Worm (Caenorhabditis elegans) whole organism, midembryonic: Measurements from ENCODE around the gene ppm-1.A.

Experiments
- T22C8.4 ChIP-seq: fragments of 200-800 bp; sonication (Bioruptor generic); IDR thresholded peaks from 2 replicates; pipeline ENCODE4 v1.3.6; 2022; ENCODE audit warnings: missing genetic modification characterization, missing compliant biosample characterization
- cog-1 ChIP-seq: sonication (generic microtip); optimal IDR thresholded peaks from 2 replicates; lab custom pipeline; 2016; ENCODE audit warnings: missing genetic modification characterization, missing compliant biosample characterization
- flt-1 ChIP-seq: fragments of 200-800 bp; sonication (Bioruptor generic); IDR thresholded peaks from 2 replicates; pipeline ENCODE4 v1.3.6; 2022; ENCODE audit warnings: missing genetic modification characterization, missing compliant biosample characterization
- klf-2 ChIP-seq: fragments of 200-800 bp; sonication (Bioruptor generic); conservative IDR thresholded peaks from 2 replicates; pipeline ENCODE4 v1.3.6; 2022; ENCODE audit warnings: missing genetic modification reagents, missing genetic modification characterization, missing compliant biosample characterization
- med-1 ChIP-seq: sonication (generic microtip); optimal IDR thresholded peaks from 2 replicates; lab custom pipeline; 2017; ENCODE audit warnings: missing genetic modification characterization, mild to moderate bottlenecking, missing compliant biosample characterization, antibody characterized with exemption, missing genetic modification reagents; ENCODE audit not compliant: insufficient read depth
- ref-1 ChIP-seq: fragments of 200-800 bp; sonication (Bioruptor generic); conservative IDR thresholded peaks from 2 replicates; pipeline ENCODE4 v1.3.6; 2022; ENCODE audit warnings: missing genetic modification reagents, missing genetic modification characterization, missing compliant biosample characterization
- tab-1 ChIP-seq: fragments of 200-800 bp; sonication (Bioruptor generic); IDR thresholded peaks from 2 replicates; pipeline ENCODE4 v1.3.6; 2022; ENCODE audit warnings: missing genetic modification characterization, missing compliant biosample characterization
- ztf-23 ChIP-seq: fragments of 200-800 bp; sonication (Bioruptor generic); IDR thresholded peaks from 2 replicates; pipeline ENCODE4 v1.3.6; 2022; ENCODE audit warnings: missing genetic modification reagents, missing genetic modification characterization, missing compliant biosample characterization
- ztf-29 ChIP-seq: fragments of 200-800 bp; sonication (Bioruptor generic); IDR thresholded peaks from 2 replicates; pipeline ENCODE4 v1.3.6; 2022; ENCODE audit warnings: missing genetic modification reagents, missing genetic modification characterization, missing compliant biosample characterization

ppm-1.A gene

DNA sequence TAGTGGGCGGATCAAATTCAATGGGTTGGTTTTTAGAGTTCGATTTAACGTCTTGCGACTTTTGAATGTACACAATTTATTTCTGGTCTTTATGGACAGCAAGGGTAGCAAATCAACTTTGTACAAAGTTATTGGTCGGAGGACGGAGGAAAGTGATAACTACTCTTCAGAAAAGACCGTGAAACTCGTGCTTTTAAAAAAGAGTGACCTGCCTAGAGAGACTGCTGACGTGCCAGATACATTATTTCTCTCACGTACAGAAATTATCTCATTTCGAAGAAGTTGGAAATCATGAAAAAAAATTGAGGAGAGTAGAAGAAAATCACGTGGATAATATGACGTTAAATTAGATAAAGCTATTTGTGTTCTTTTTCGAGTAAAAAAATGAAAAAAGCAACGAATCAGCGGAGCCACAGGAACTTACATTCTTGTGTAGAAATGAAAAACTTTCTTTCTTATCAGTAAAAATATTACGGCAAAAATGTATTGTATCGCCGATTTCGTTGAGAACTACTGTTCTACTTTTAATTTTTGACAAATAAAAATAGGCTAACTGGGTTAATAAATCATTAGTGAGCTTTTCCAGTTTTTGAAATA lies at the start of gene ppm-1.A:
ppm-1.A (minus strand) TSS at position 294 of the 597 bp plus-strand sequence.
- no peak for TF ChIP-seq klf-2 (GFP tag; lab: Robert Waterston, UW)
- TF ChIP-seq ztf-23 (GFP tag; lab: Robert Waterston, UW), result no peak
- no peak for TF ChIP-seq ref-1 (GFP tag; lab: Robert Waterston, UW)
- TF ChIP-seq med-1 (GFP tag; lab: Kevin White, UChicago), result no peak

DNA sequence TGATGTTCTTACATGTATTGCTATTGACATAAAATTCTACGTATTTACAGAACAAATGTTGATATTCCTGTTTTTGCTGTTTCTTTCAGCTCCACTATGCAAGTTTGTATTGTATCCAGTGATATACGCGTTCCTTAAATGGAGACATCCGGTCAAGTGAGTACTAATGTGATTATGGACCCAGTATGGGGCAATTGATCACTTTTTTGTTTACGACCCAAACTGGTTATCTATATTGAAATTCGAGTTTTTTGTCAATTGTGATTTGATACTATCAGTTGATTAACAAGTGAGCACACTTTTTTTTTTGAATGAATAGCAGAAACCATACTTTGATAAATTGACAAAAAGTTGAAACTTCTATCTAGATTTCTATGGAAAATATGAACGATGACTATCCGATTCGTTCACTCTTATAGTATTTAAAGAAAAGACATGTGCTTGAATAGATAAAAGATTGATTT lies 45.7 kb upstream of the ppm-1.A start, which contains the start of gene T21C9.6:
T21C9.6 (plus strand) TSS at position 51 of the 464 bp plus-strand sequence.
- no peak for TF ChIP-seq ztf-29 (GFP tag; lab: Robert Waterston, UW)
- TF ChIP-seq ref-1 (GFP tag; lab: Robert Waterston, UW), result no peak
- no peak for TF ChIP-seq med-1 (GFP tag; lab: Kevin White, UChicago)
- TF ChIP-seq cog-1 (tag; lab: Kevin White, UChicago), result no peak

DNA sequence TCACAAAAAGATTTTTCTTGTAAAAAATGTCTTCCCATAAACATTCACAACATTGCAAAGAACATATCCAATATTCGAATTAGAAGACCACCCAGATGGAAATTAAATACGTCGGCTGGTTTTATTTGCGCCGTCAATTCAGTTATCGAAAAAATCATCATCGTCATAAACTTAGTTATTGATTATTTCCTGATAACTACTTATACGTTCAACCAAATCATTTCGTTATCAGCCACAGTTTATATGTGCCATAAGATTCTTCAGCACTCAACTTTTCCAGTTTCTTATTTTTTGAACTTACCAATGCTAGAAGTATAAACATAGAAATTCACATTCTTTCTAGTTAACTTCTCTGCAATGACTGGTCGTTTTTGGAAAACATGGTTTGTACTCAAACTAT lies 44.5 kb upstream of the ppm-1.A start:
- TF ChIP-seq T22C8.4 (GFP tag; lab: Robert Waterston, UW), result no peak
- no peak for TF ChIP-seq ztf-29 (GFP tag; lab: Robert Waterston, UW)
- no peak for TF ChIP-seq cog-1 (tag; lab: Kevin White, UChicago)
- no peak for TF ChIP-seq ztf-23 (GFP tag; lab: Robert Waterston, UW)
- no peak for TF ChIP-seq ref-1 (GFP tag; lab: Robert Waterston, UW)
- no peak for TF ChIP-seq tab-1 (GFP tag; lab: Robert Waterston, UW)
- TF ChIP-seq flt-1 (GFP tag; lab: Robert Waterston, UW), result no peak
- TF ChIP-seq klf-2 (GFP tag; lab: Robert Waterston, UW), result no peak
- TF ChIP-seq med-1 (GFP tag; lab: Kevin White, UChicago), result no peak

DNA sequence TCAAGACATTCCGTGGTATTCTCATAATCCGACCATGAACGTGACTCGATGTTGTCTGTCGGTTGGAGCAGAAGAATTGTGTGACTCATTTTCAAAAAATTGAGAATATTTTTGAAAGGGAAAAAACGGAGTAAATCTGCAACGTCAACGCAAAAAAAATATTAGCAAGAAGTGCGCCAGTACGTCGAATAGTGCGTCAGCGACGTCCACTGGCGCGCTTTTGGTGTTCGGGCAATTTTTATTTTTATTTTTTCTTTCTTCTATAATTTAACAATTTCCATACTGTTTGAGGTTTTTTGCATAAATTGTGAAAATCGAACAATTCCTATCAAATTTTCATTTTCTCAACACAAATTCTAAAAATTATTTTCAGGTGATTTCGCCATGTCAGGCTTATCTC lies 42.8 kb upstream of the ppm-1.A start, which contains the start of the genes erh-1 and lpd-9:
erh-1 (minus strand) TSS at position 204 of the 400 bp plus-strand sequence.
lpd-9 (plus strand) TSS at position 368 of the 400 bp plus-strand sequence.
- TF ChIP-seq med-1 (GFP tag; lab: Kevin White, UChicago) (peak; percentile 33), T22C8.4 (GFP tag; lab: Robert Waterston, UW) (no peak), ztf-23 (GFP tag; lab: Robert Waterston, UW) (0 out of 2 replicates have a peak, but pooled peaks have one; percentile 45), klf-2 (GFP tag; lab: Robert Waterston, UW) (no peak), ref-1 (GFP tag; lab: Robert Waterston, UW) (no peak), tab-1 (GFP tag; lab: Robert Waterston, UW) (no peak)

DNA sequence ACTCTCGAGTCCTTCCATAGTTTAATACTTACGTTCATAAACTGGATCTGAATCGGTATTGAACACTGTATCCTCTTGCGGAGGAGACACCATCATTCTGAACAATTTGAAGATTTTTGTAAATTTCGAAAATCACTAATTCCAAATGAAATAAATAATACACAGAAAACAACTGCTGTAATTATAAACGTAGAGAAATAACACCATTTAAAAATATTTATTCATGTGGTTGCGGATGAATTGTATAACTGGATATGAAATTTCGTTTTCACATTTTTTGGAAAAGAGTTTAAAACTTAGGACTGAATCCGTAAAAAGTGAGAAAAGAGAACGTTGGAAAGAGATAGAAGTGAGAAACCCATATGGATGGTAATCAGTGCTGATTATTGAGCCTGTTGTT lies 42.0 kb upstream of the ppm-1.A start, which contains the start of gene mics-1:
mics-1 (minus strand) TSS at position 101 of the 400 bp plus-strand sequence.
- TF ChIP-seq ref-1 (GFP tag; lab: Robert Waterston, UW), result no peak
- no peak for TF ChIP-seq flt-1 (GFP tag; lab: Robert Waterston, UW)
- TF ChIP-seq klf-2 (GFP tag; lab: Robert Waterston, UW), result no peak
- TF ChIP-seq med-1 (GFP tag; lab: Kevin White, UChicago), result no peak
- no peak for TF ChIP-seq ztf-29 (GFP tag; lab: Robert Waterston, UW)
- no peak for TF ChIP-seq T22C8.4 (GFP tag; lab: Robert Waterston, UW)
- no peak for TF ChIP-seq cog-1 (tag; lab: Kevin White, UChicago)
- no peak for TF ChIP-seq tab-1 (GFP tag; lab: Robert Waterston, UW)
- TF ChIP-seq ztf-23 (GFP tag; lab: Robert Waterston, UW), result no peak

DNA sequence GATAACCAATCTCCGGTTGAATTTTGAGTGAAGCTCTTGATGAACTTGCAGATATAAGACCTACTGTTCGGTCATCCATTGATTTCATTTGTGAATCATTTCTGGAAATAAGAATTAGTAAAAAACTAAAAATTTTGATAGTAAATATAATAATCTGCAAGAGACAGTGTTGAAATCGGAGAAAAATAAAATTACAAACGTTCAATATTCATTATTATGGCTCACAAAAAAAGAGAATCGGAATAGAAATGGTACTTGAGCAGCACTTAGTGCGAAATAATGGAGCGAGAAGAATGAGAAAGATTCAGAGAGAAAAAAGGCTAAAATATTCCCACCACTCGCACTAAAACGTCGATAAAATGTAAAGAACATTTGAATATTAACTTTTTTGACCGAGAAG lies 40.1 kb upstream of the ppm-1.A start, which contains the start of gene vps-54:
vps-54 (minus strand) TSS at position 101 of the 400 bp plus-strand sequence.
- TF ChIP-seq flt-1 (GFP tag; lab: Robert Waterston, UW) (no peak), cog-1 (tag; lab: Kevin White, UChicago) (no peak), ztf-29 (GFP tag; lab: Robert Waterston, UW) (no peak), med-1 (GFP tag; lab: Kevin White, UChicago) (no peak), ref-1 (GFP tag; lab: Robert Waterston, UW) (no peak), tab-1 (GFP tag; lab: Robert Waterston, UW) (no peak), T22C8.4 (GFP tag; lab: Robert Waterston, UW) (no peak), ztf-23 (GFP tag; lab: Robert Waterston, UW) (no peak), klf-2 (GFP tag; lab: Robert Waterston, UW) (no peak)

DNA sequence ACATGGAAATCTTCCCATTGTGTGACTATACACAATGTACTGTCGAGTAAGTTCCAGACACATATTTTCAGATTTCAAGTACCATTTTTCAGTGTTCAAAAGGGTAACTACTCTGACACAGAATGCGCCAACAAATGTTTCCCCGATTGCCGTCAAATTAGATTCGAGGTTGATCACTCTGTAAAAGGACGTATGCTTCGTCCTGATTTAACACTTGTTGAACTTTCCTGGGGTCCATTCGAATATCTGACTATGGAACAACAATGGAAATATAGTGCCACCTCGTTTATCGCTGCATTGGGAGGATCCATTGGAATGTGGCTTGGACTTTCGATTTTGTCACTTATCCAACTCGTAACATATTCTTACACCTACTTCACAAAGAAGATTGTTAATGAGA lies 38.0 kb upstream of the ppm-1.A start:
- TF ChIP-seq ztf-23 (GFP tag; lab: Robert Waterston, UW), result no peak
- TF ChIP-seq cog-1 (tag; lab: Kevin White, UChicago), result no peak
- TF ChIP-seq T22C8.4 (GFP tag; lab: Robert Waterston, UW), result no peak
- TF ChIP-seq flt-1 (GFP tag; lab: Robert Waterston, UW), result no peak
- TF ChIP-seq ref-1 (GFP tag; lab: Robert Waterston, UW), result no peak
- TF ChIP-seq ztf-29 (GFP tag; lab: Robert Waterston, UW), result no peak
- no peak for TF ChIP-seq tab-1 (GFP tag; lab: Robert Waterston, UW)
- TF ChIP-seq med-1 (GFP tag; lab: Kevin White, UChicago), result no peak
- no peak for TF ChIP-seq klf-2 (GFP tag; lab: Robert Waterston, UW)

DNA sequence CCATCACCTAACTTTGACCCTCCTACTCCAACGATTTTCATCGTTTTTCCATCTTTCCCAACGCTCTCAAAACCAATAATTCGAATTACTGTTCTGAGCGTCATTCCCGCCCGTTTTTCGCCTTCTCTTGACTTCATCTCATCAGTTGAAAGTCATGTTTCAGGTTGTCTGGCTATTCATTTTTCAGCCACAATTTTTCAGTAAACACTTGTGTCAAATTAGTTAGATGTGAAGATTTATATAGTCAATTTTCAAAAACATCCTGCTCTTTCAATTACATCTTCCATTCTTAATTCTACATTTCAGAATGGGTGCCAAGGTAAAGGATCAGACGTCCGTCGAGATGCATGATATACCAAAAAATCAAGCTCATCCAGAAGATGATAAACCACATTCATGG lies 36.4 kb upstream of the ppm-1.A start, which contains the start of gene del-6:
del-6 (plus strand) TSS at position 301 of the 400 bp plus-strand sequence.
- TF ChIP-seq med-1 (GFP tag; lab: Kevin White, UChicago) (no peak), cog-1 (tag; lab: Kevin White, UChicago) (no peak), T22C8.4 (GFP tag; lab: Robert Waterston, UW) (no peak), ztf-29 (GFP tag; lab: Robert Waterston, UW) (no peak), klf-2 (GFP tag; lab: Robert Waterston, UW) (no peak), tab-1 (GFP tag; lab: Robert Waterston, UW) (no peak), ztf-23 (GFP tag; lab: Robert Waterston, UW) (no peak), ref-1 (GFP tag; lab: Robert Waterston, UW) (no peak), flt-1 (GFP tag; lab: Robert Waterston, UW) (no peak)
